Worm (Caenorhabditis elegans): Measurements from ENCODE around the gene srg-59.

- no peak for TF ChIP-seq dpl-1 (GFP tag; optimal IDR thresholded peaks at IDR 0.05)
- no peak for TF ChIP-seq ztf-4 (tag; optimal IDR thresholded peaks at IDR 0.05)
- TF ChIP-seq sptf-1 (tag; optimal IDR thresholded peaks at IDR 0.05), result no peak
- no peak for TF ChIP-seq pqm-1 (tag; optimal IDR thresholded peaks at IDR 0.05)
- no peak for TF ChIP-seq fos-1 (tag; optimal IDR thresholded peaks at IDR 0.05)
- TF ChIP-seq snpc-4 (tag; optimal IDR thresholded peaks at IDR 0.05), result no peak
- TF ChIP-seq nhr-77 (tag; optimal IDR thresholded peaks at IDR 0.05), result no peak
Observed at ce11 chrV:2734360-2734759, 9.2 kb upstream of the srg-59 start, which contains the start of gene srg-57.

Data from whole organism, L1 larva.